Worm (Caenorhabditis elegans) whole organism, mixed stage, embryonic: ENCODE measurements around the gene F55C12.6.
A peak's percentile ranks its signal among the peaks of the same experiment; 100 is the strongest.

Source experiments
- M03D4.4 ChIP-seq: sonication (generic microtip); optimal IDR thresholded peaks from 2 replicates; lab custom pipeline; 2017; ENCODE audit warnings: mild to moderate bottlenecking, missing genetic modification characterization, missing compliant biosample characterization
- bed-3 ChIP-seq: fragments of 200-800 bp; sonication (Bioruptor generic); optimal IDR thresholded peaks from 3 replicates; lab custom pipeline; 2018; ENCODE audit warnings: mild to moderate bottlenecking, missing genetic modification characterization, moderate library complexity, missing compliant biosample characterization
- blmp-1 ChIP-seq: fragments of 150-350 bp; optimal IDR thresholded peaks from 2 replicates; lab custom pipeline; 2014; ENCODE audit warnings: missing biosample characterization, missing genetic modification characterization
- ceh-39 ChIP-seq: fragments of 150-350 bp; optimal IDR thresholded peaks from 2 replicates; lab custom pipeline; 2014; ENCODE audit warnings: missing biosample characterization, missing genetic modification characterization
- ceh-43 ChIP-seq: fragments of 200-800 bp; sonication (Bioruptor generic); optimal IDR thresholded peaks from 2 replicates; lab custom pipeline; 2018; ENCODE audit warnings: mild to moderate bottlenecking, missing genetic modification characterization, moderate library complexity, missing compliant biosample characterization
- ceh-83 ChIP-seq: fragments of 200-800 bp; sonication (Bioruptor generic); optimal IDR thresholded peaks from 2 replicates; lab custom pipeline; 2018; ENCODE audit warnings: mild to moderate bottlenecking, missing genetic modification characterization, missing compliant biosample characterization
- ces-1 ChIP-seq: fragments of 150-350 bp; optimal IDR thresholded peaks from 2 replicates; lab custom pipeline; 2014; ENCODE audit warnings: missing biosample characterization, missing genetic modification reagents, missing genetic modification characterization
- cnd-1 ChIP-seq: fragments of 200-800 bp; sonication (Bioruptor generic); optimal IDR thresholded peaks from 2 replicates; lab custom pipeline; 2018; ENCODE audit warnings: mild to moderate bottlenecking, missing genetic modification characterization, missing compliant biosample characterization
- drap-1 ChIP-seq: fragments of 200-800 bp; sonication (Bioruptor generic); optimal IDR thresholded peaks from 3 replicates; lab custom pipeline; 2018; ENCODE audit warnings: mild to moderate bottlenecking, missing genetic modification characterization, missing compliant biosample characterization
- elt-1 ChIP-seq: sonication (generic microtip); optimal IDR thresholded peaks from 2 replicates; lab custom pipeline; 2017; ENCODE audit warnings: missing genetic modification characterization, mild to moderate bottlenecking, missing compliant biosample characterization, antibody characterized with exemption, moderate library complexity, borderline replicate concordance; ENCODE audit not compliant: insufficient read depth
- elt-3 ChIP-seq: fragments of 150-350 bp; optimal IDR thresholded peaks from 2 replicates; lab custom pipeline; 2014; ENCODE audit warnings: missing biosample characterization, missing genetic modification characterization
- flh-1 ChIP-seq: fragments of 200-800 bp; sonication (Bioruptor generic); optimal IDR thresholded peaks from 2 replicates; lab custom pipeline; 2018; ENCODE audit warnings: mild to moderate bottlenecking, missing genetic modification characterization, moderate library complexity, missing compliant biosample characterization
- ham-2 ChIP-seq: fragments of 200-800 bp; sonication (Bioruptor generic); optimal IDR thresholded peaks from 2 replicates; lab custom pipeline; 2018; ENCODE audit warnings: mild to moderate bottlenecking, missing genetic modification characterization, missing compliant biosample characterization
- hlh-1 ChIP-seq: fragments of 150-350 bp; optimal IDR thresholded peaks from 2 replicates; lab custom pipeline; 2014; ENCODE audit warnings: missing biosample characterization, missing genetic modification reagents, missing genetic modification characterization
- lin-13 ChIP-seq: fragments of 150-350 bp; optimal IDR thresholded peaks from 2 replicates; lab custom pipeline; 2014; ENCODE audit warnings: missing biosample characterization, missing genetic modification characterization
- lin-32 ChIP-seq: fragments of 200-800 bp; sonication (Bioruptor generic); optimal IDR thresholded peaks from 2 replicates; lab custom pipeline; 2018; ENCODE audit warnings: mild to moderate bottlenecking, missing genetic modification characterization, missing compliant biosample characterization
- lsy-2 ChIP-seq: fragments of 150-350 bp; optimal IDR thresholded peaks from 2 replicates; lab custom pipeline; 2014; ENCODE audit warnings: missing biosample characterization, missing genetic modification characterization
- mab-5 ChIP-seq: fragments of 150-350 bp; optimal IDR thresholded peaks from 2 replicates; lab custom pipeline; 2014; ENCODE audit warnings: missing biosample characterization, missing genetic modification characterization
- mep-1 ChIP-seq: fragments of 150-350 bp; optimal IDR thresholded peaks from 2 replicates; lab custom pipeline; 2017; ENCODE audit warnings: missing biosample characterization, missing genetic modification reagents, missing genetic modification characterization, inconsistent platforms
- mls-2 ChIP-seq: sonication (generic microtip); optimal IDR thresholded peaks from 2 replicates; lab custom pipeline; 2016; ENCODE audit warnings: mild to moderate bottlenecking, missing genetic modification characterization, moderate library complexity, missing compliant biosample characterization
- nhr-12 ChIP-seq: fragments of 150-350 bp; optimal IDR thresholded peaks from 2 replicates; lab custom pipeline; 2014; ENCODE audit warnings: missing biosample characterization, missing genetic modification characterization
- nhr-2 ChIP-seq: fragments of 150-350 bp; optimal IDR thresholded peaks from 2 replicates; lab custom pipeline; 2014; ENCODE audit warnings: missing biosample characterization, missing genetic modification characterization
- nhr-237 ChIP-seq: fragments of 150-350 bp; optimal IDR thresholded peaks from 2 replicates; lab custom pipeline; 2014; ENCODE audit warnings: missing biosample characterization, missing genetic modification characterization
- nhr-28 ChIP-seq: fragments of 150-350 bp; optimal IDR thresholded peaks from 2 replicates; lab custom pipeline; 2014; ENCODE audit warnings: missing biosample characterization, missing genetic modification characterization
- nhr-76 ChIP-seq: sonication (generic microtip); optimal IDR thresholded peaks from 2 replicates; lab custom pipeline; 2017; ENCODE audit warnings: missing biosample characterization, missing genetic modification characterization
- pha-4 ChIP-seq: fragments of 150-350 bp; optimal IDR thresholded peaks from 2 replicates; lab custom pipeline; 2018; ENCODE audit warnings: missing biosample characterization, missing genetic modification reagents, missing genetic modification characterization
- sem-2 ChIP-seq: fragments of 200-800 bp; sonication (Bioruptor generic); optimal IDR thresholded peaks from 2 replicates; lab custom pipeline; 2018; ENCODE audit warnings: mild to moderate bottlenecking, missing genetic modification characterization, missing compliant biosample characterization
- snpc-4 ChIP-seq: fragments of 150-350 bp; optimal IDR thresholded peaks from 2 replicates; lab custom pipeline; 2014; ENCODE audit warnings: missing biosample characterization, missing genetic modification characterization
- sptf-1 ChIP-seq: sonication (generic microtip); optimal IDR thresholded peaks from 2 replicates; lab custom pipeline; 2017; ENCODE audit warnings: mild to moderate bottlenecking, missing genetic modification characterization, moderate library complexity, missing compliant biosample characterization
- tbx-8 ChIP-seq: fragments of 200-800 bp; sonication (Bioruptor generic); optimal IDR thresholded peaks from 2 replicates; lab custom pipeline; 2018; ENCODE audit warnings: mild to moderate bottlenecking, missing genetic modification characterization, moderate library complexity, missing compliant biosample characterization
- unc-120 ChIP-seq: sonication (generic microtip); optimal IDR thresholded peaks from 2 replicates; lab custom pipeline; 2017; ENCODE audit warnings: missing genetic modification characterization, missing compliant biosample characterization; ENCODE audit not compliant: poor library complexity, severe bottlenecking
- unc-39 ChIP-seq: fragments of 150-350 bp; optimal IDR thresholded peaks from 2 replicates; lab custom pipeline; 2014; ENCODE audit warnings: missing biosample characterization, missing genetic modification characterization
- unc-62 ChIP-seq: fragments of 150-350 bp; optimal IDR thresholded peaks from 2 replicates; lab custom pipeline; 2014; ENCODE audit warnings: missing biosample characterization, missing genetic modification reagents, missing genetic modification characterization
- zip-8 ChIP-seq: fragments of 150-350 bp; optimal IDR thresholded peaks from 2 replicates; lab custom pipeline; 2014; ENCODE audit warnings: missing biosample characterization, missing genetic modification characterization
- ztf-11 ChIP-seq: fragments of 150-350 bp; optimal IDR thresholded peaks from 2 replicates; lab custom pipeline; 2014; ENCODE audit warnings: missing biosample characterization, missing genetic modification characterization

The F55C12.6 gene

DNA sequence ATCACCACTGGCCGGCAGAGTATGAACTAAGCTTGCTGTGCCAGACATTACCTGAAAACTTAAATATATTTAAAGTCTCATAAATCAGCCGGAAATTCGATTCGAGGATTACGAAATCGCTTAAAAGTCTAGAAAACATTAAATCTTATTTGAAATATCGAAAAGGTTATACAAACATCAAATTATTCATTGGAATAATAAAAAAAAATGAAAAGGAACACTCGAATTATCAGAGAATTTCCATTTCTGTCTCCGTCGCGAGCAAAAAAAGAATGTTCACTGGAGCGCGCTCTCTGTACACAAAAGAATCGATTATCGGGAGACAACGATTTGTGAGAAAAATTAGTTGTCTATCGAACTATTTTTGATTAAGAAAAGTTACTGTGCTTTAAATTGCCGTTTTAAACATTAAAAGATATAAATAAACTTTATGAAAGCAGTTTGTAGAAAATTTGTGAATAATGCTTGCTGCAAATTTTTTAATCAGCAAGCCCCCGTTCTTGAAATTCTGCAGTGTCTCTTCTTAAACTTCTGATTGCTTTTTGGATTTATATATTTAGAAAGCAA is 39.7 kb downstream of the F55C12.6 start, which contains the start of gene fzo-1:
TSS of gene fzo-1 (minus strand) at position 51 of the 567 bp plus-strand sequence.
- TF ChIP-seq pha-4 (tag; lab: Kevin White, UChicago) (no peak), sem-2 (GFP tag; lab: Kevin White, UChicago) (no peak), M03D4.4 (tag; lab: Kevin White, UChicago) (no peak), cnd-1 (tag; lab: Kevin White, UChicago) (peak; percentile 32), mab-5 (tag; lab: Kevin White, UChicago) (no peak), mep-1 (no peak), unc-62 (no peak), tbx-8 (no peak), nhr-76 (tag; lab: Kevin White, UChicago) (no peak), hlh-1 (tag; lab: Kevin White, UChicago) (no peak), lin-13 (tag; lab: Kevin White, UChicago) (no peak), ceh-83 (GFP tag; lab: Kevin White, UChicago) (peak; percentile 59), sptf-1 (tag; lab: Kevin White, UChicago) (no peak), zip-8 (tag; lab: Kevin White, UChicago) (no peak), elt-1 (tag; lab: Kevin White, UChicago) (no peak), blmp-1 (tag; lab: Kevin White, UChicago) (no peak), flh-1 (GFP tag; lab: Kevin White, UChicago) (no peak), lin-32 (GFP tag; lab: Kevin White, UChicago) (no peak), unc-39 (no peak), unc-120 (tag; lab: Kevin White, UChicago) (peak; percentile 34), mls-2 (tag; lab: Kevin White, UChicago) (no peak), drap-1 (no peak), ztf-11 (tag; lab: Kevin White, UChicago) (no peak), lsy-2 (tag; lab: Kevin White, UChicago) (peak; percentile 32), nhr-28 (tag; lab: Kevin White, UChicago) (no peak), ceh-39 (tag; lab: Kevin White, UChicago) (peak; percentile 20), ces-1 (GFP tag; lab: Kevin White, UChicago) (peak; percentile 82), nhr-2 (tag; lab: Kevin White, UChicago) (no peak), elt-3 (tag; lab: Kevin White, UChicago) (no peak), ham-2 (GFP tag; lab: Kevin White, UChicago) (no peak), ceh-43 (no peak), nhr-237 (tag; lab: Kevin White, UChicago) (peak; percentile 38), nhr-12 (tag; lab: Kevin White, UChicago) (no peak), bed-3 (GFP tag; lab: Kevin White, UChicago) (peak; percentile 19), snpc-4 (tag; lab: Kevin White, UChicago) (no peak)

ce11 chrII:5835146-5835545 is 40.8 kb downstream of the F55C12.6 start:
- TF ChIP-seq drap-1 (no peak), unc-120 (tag; lab: Kevin White, UChicago) (no peak), mls-2 (tag; lab: Kevin White, UChicago) (no peak), ceh-43 (no peak), M03D4.4 (tag; lab: Kevin White, UChicago) (no peak), elt-1 (tag; lab: Kevin White, UChicago) (no peak), tbx-8 (no peak), ham-2 (GFP tag; lab: Kevin White, UChicago) (no peak), blmp-1 (tag; lab: Kevin White, UChicago) (no peak), nhr-237 (tag; lab: Kevin White, UChicago) (no peak), elt-3 (tag; lab: Kevin White, UChicago) (no peak)

DNA sequence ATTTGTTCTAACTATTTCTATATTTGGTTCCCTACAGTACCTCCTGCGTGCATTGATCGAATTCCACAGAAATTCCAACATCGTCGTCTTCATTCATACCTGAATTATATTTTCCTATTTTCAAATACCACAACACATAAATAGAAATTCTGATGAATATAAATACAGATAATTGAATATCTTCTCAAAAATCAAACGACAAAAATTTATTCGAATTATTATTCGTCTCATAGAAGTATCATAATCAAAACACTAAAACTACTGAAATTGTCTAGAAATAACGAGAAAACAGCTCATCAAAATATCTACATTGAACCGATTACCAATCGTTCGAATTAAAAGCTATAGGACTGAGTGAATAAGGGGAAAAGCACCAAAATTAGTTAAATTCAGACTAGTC is 42.8 kb downstream of the F55C12.6 start, which contains the start of gene gtap-1:
TSS of gene gtap-1 (minus strand) at position 101 of the 400 bp plus-strand sequence.
- TF ChIP-seq lin-32 (GFP tag; lab: Kevin White, UChicago), result no peak
- no peak for TF ChIP-seq lsy-2 (tag; lab: Kevin White, UChicago)
- no peak for TF ChIP-seq nhr-2 (tag; lab: Kevin White, UChicago)
- TF ChIP-seq drap-1, result no peak
- no peak for TF ChIP-seq mep-1
- TF ChIP-seq, all 35 proteins: peak for 0
